Fruit fly (Drosophila melanogaster) whole organism, pupa: ENCODE measurements around the gene CG43367.

ENCODE experiments used
- CG10348 ChIP-seq: fragments of 200-800 bp; sonication (Bioruptor generic); IDR thresholded peaks from 2 replicates; pipeline ENCODE4 v1.3.6; 2022; ENCODE audit warnings: missing biosample characterization, missing genetic modification characterization
- CG13204 ChIP-seq: fragments of 200-800 bp; sonication (Bioruptor generic); optimal IDR thresholded peaks from 2 replicates; lab custom pipeline; 2018; ENCODE audit warnings: missing biosample characterization, mild to moderate bottlenecking, missing genetic modification characterization, moderate library complexity
- CG15710 ChIP-seq: fragments of 200-800 bp; sonication (Bioruptor generic); optimal IDR thresholded peaks from 2 replicates; lab custom pipeline; 2018; ENCODE audit warnings: missing biosample characterization, mild to moderate bottlenecking, missing genetic modification characterization, moderate library complexity
- gl ChIP-seq: fragments of 200-800 bp; sonication (Bioruptor generic); optimal IDR thresholded peaks from 2 replicates; lab custom pipeline; 2018; ENCODE audit warnings: missing biosample characterization, mild to moderate bottlenecking, missing genetic modification characterization

dm6 chr3L:4232724-4233367 is 39.1 kb downstream of the CG43367 start:
- TF ChIP-seq CG13204 (GFP tag; lab: Kevin White, UChicago) (no peak), gl (no peak), CG15710 (tag; lab: Kevin White, UChicago) (no peak), CG10348 (GFP tag; lab: Robert Waterston, UW) (no peak)
